Worm (Caenorhabditis elegans): ENCODE data around the gene nlp-29.

Gene nlp-29

DNA sequence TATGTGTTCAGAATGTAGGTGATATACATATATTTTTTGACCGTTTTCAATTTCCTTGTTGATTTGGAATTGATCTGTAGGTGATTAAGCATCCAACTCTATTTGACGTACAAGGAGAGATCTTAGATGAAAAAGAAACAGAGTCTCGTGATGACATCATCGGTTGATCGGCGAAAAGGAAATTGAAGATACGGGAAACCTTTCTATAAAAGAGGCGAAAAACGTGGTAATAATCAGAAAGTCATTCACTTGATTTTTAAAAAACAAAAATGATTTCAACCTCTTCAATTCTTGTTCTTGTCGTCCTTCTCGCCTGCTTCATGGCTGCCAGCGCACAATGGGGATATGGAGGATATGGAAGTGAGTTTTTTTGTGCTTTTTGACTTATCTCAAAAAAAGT is at the start of gene nlp-29:
TSS of gene nlp-29 (plus strand) at position 248 of the 400 bp plus-strand sequence.
- TF ChIP-seq unc-130 (GFP tag; optimal IDR thresholded peaks at IDR 0.05) = no peak
- TF ChIP-seq nhr-80 (tag; optimal IDR thresholded peaks at IDR 0.05) = no peak
- no peak for TF ChIP-seq lir-1 (GFP tag; conservative IDR thresholded peaks at IDR 0.05)
- TF ChIP-seq efl-1 (GFP tag; optimal IDR thresholded peaks at IDR 0.05) = no peak
- TF ChIP-seq chd-7 (tag; optimal IDR thresholded peaks at IDR 0.05) = no peak
- TF ChIP-seq zfh-2 (GFP tag; conservative IDR thresholded peaks at IDR 0.05) = no peak
- no peak for TF ChIP-seq bed-1 (GFP tag; IDR thresholded peaks at IDR 0.05)
- no peak for TF ChIP-seq let-607 (tag; optimal IDR thresholded peaks at IDR 0.05)
- no peak for TF ChIP-seq nfyb-1 (GFP tag; IDR thresholded peaks at IDR 0.05)
- no peak for TF ChIP-seq Y53F4B.3 (GFP tag; IDR thresholded peaks at IDR 0.05)

DNA sequence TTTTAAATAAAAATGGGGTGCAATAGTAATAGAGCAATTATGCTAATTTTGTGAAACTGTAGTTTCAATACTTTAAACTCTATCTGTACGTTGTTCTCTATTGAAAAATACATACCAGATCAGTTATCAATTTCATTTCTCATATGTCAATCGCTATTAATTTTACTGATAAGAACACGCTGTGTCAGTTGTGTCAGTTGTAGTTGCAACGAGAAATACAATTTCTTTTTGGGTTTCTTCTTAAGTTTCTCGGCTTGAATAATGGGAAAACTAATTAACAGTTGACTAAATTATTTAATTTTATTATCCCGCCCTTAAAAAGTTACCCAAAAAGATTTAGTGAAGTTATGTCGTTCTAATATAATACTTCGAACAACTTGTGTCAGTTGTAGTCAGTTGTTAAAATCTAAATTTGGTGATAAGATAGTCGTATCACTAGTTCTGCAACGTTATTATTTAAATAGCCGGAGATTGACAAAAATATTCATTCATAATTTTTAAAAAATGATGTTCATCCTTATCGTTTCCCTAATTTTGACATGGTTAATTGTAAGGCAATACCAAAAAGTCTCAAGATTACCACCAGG is 48.2 kb upstream of the nlp-29 start, which contains the start of gene cyp-35A5:
TSS of gene cyp-35A5 (plus strand) at position 435 of the 587 bp plus-strand sequence.
- TF ChIP-seq T26A5.8 (tag; optimal IDR thresholded peaks at IDR 0.05) = no peak
- no peak for TF ChIP-seq B0019.2 (GFP tag; conservative IDR thresholded peaks at IDR 0.05)
- peak; percentile 5 for TF ChIP-seq nhr-80 (tag; optimal IDR thresholded peaks at IDR 0.05)

DNA sequence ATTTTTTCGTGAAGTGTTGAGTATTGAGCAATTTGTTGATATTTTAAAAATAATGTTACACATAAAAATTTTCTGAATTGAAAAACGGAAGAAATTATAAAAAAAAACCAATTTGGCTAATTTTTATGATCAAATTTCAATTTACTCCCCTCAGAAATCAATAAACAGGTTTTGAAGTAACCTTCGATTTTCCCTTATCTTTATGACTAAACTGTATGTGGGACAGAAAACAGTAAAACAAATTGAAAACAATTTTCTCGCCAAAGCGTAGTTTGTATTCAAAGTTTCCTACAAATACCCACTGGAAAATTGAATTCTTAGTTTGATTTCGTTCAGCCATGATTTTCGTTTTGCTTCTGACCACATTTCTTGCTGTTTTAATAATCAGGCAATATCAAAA is 45.4 kb upstream of the nlp-29 start, which contains the start of gene cyp-35B1:
TSS of gene cyp-35B1 (plus strand) at position 244 of the 400 bp plus-strand sequence.
- TF ChIP-seq fkh-3 (tag; optimal IDR thresholded peaks at IDR 0.05) (no peak), hmg-20 (GFP tag; IDR thresholded peaks at IDR 0.05) (no peak), Y53G8AR.9 (GFP tag; conservative IDR thresholded peaks at IDR 0.05) (no peak), hmg-1.2 (GFP tag; IDR thresholded peaks at IDR 0.05) (no peak), ceh-100 (GFP tag; IDR thresholded peaks at IDR 0.05) (no peak)

ce11 chrV:3941860-3942259 is 42.4 kb upstream of the nlp-29 start, which contains the start of gene cyp-35B2:
Gene cyp-35B2, plus strand, starts transcription at chrV:3942160.
- TF ChIP-seq repo-1 (tag; optimal IDR thresholded peaks at IDR 0.05) = no peak
- TF ChIP-seq egrh-3 (GFP tag; IDR thresholded peaks at IDR 0.05) = no peak
- TF ChIP-seq ztf-22 (GFP tag; optimal IDR thresholded peaks at IDR 0.05) = no peak

DNA sequence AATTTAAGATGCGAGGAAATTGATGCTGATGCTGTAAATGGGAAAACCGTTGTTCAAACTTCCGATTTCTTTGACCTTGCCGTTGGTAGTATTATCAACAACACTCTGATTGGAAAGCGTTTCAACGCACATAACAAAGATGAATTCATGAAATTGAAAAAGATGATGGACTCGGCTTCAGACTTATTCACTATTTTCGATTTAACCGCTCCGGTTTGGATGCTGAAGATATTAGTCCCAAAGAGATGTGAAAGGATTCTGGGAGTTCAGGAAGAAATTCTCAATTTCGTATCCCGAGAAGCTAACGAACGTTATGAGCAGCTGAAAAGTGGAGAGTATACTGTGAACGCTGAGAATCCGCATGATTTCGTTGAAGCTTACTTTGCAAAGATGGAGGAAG is 40.9 kb upstream of the nlp-29 start:
- TF ChIP-seq ekl-4 (GFP tag; IDR thresholded peaks at IDR 0.05) (no peak), him-1 (tag; optimal IDR thresholded peaks at IDR 0.05) (no peak), Y95B8A.8 (GFP tag; IDR thresholded peaks at IDR 0.05) (no peak), ccch-3 (GFP tag; optimal IDR thresholded peaks at IDR 0.05) (no peak), C06A6.2 (GFP tag; conservative IDR thresholded peaks at IDR 0.05) (no peak), ztf-28 (GFP tag; IDR thresholded peaks at IDR 0.05) (no peak), cebp-1 (GFP tag; IDR thresholded peaks at IDR 0.05) (no peak), cebp-1 (tag; optimal IDR thresholded peaks at IDR 0.05) (no peak), egl-18 (GFP tag; IDR thresholded peaks at IDR 0.05) (no peak), rcor-1 (GFP tag; IDR thresholded peaks at IDR 0.05) (no peak), egl-44 (GFP tag; IDR thresholded peaks at IDR 0.05) (no peak), nfya-2 (GFP tag; IDR thresholded peaks at IDR 0.05) (no peak), nhr-27 (tag; optimal IDR thresholded peaks at IDR 0.05) (no peak)

Data from whole organism, young adult.